Worm (Caenorhabditis elegans): ENCODE measurements around the gene col-73.

Gene col-73

ce11 chrII:4884403-4884802, 11.5 kb upstream of the col-73 start:
- no peak for TF ChIP-seq C34B4.2 (tag; optimal IDR thresholded peaks at IDR 0.05)
- TF ChIP-seq efl-1 (optimal IDR thresholded peaks at IDR 0.05): no peak
- TF ChIP-seq efl-1 (GFP tag; optimal IDR thresholded peaks at IDR 0.05 in 1 of 2): peak in 1 of 2 experiments; percentile 52

- TF ChIP-seq lin-15B (tag; optimal IDR thresholded peaks at IDR 0.05) (no peak), C04F5.9 (tag; optimal IDR thresholded peaks at IDR 0.05) (no peak), ets-5 (GFP tag; IDR thresholded peaks at IDR 0.05) (no peak), elt-2 (tag; optimal IDR thresholded peaks at IDR 0.05) (peak; percentile 10)
Observed at ce11 chrII:4883412-4883811, 10.5 kb upstream of the col-73 start, which contains the start of gene gst-8. gst-8 (plus strand) TSS chrII:4883712.

ce11 chrII:4882498-4882897, 9.6 kb upstream of the col-73 start:
- no peak for TF ChIP-seq lsy-2 (tag; optimal IDR thresholded peaks at IDR 0.05)
- peak; percentile 39 for TF ChIP-seq nhr-20 (tag; optimal IDR thresholded peaks at IDR 0.05)
- TF ChIP-seq dpl-1 (GFP tag; optimal IDR thresholded peaks at IDR 0.05): no peak
- no peak for TF ChIP-seq egl-13 (tag; optimal IDR thresholded peaks at IDR 0.05)
- no peak for TF ChIP-seq nhr-90 (tag; optimal IDR thresholded peaks at IDR 0.05; ENCODE audit: poor library complexity)
- TF ChIP-seq rnt-1 (tag; optimal IDR thresholded peaks at IDR 0.05): no peak
- no peak for TF ChIP-seq hlh-4 (tag; optimal IDR thresholded peaks at IDR 0.05)

- peak; percentile 19 for TF ChIP-seq nhr-90 (tag; optimal IDR thresholded peaks at IDR 0.05; ENCODE audit: poor library complexity)
- TF ChIP-seq mdl-1 (tag; optimal IDR thresholded peaks at IDR 0.05): peak in 1 of 2 experiments; percentile 29
- no peak for TF ChIP-seq zip-4 (GFP tag; optimal IDR thresholded peaks at IDR 0.05)
- TF ChIP-seq elt-3 (tag; optimal IDR thresholded peaks at IDR 0.05): peak in 2 of 6 experiments; percentile 9 to 17
- TF ChIP-seq nhr-19 (GFP tag; conservative IDR thresholded peaks at IDR 0.05): 0 out of 2 replicates have a peak, but pooled peaks have one; percentile 8
- peak; percentile 69 for TF ChIP-seq nhr-85 (tag)
- no peak for TF ChIP-seq nhr-47 (tag; optimal IDR thresholded peaks at IDR 0.05)
- no peak for TF ChIP-seq ceh-82 (tag; optimal IDR thresholded peaks at IDR 0.05)
- peak in 1 of 3 experiments; percentile 15 for TF ChIP-seq dpl-1 (GFP tag; optimal IDR thresholded peaks at IDR 0.05)
- no peak for TF ChIP-seq hlh-4 (tag; optimal IDR thresholded peaks at IDR 0.05)
- no peak for TF ChIP-seq ces-1 (GFP tag; optimal IDR thresholded peaks at IDR 0.05)
- TF ChIP-seq lin-35 (GFP tag; optimal IDR thresholded peaks at IDR 0.05): peak in 1 of 2 experiments; percentile 68
- TF ChIP-seq unc-62 (GFP tag; optimal IDR thresholded peaks at IDR 0.05): no peak
- TF ChIP-seq ceh-90 (tag; optimal IDR thresholded peaks at IDR 0.05): no peak
- TF ChIP-seq aha-1 (tag; optimal IDR thresholded peaks at IDR 0.05): no peak
- TF ChIP-seq hlh-17 (GFP tag; optimal IDR thresholded peaks at IDR 0.05; ENCODE audit: borderline replicate concordance): no peak
- no peak for TF ChIP-seq irx-1 (tag; optimal IDR thresholded peaks at IDR 0.05)
- TF ChIP-seq fkh-8 (tag; optimal IDR thresholded peaks at IDR 0.05): no peak
- no peak for TF ChIP-seq jun-1 (tag; optimal IDR thresholded peaks at IDR 0.05)
- TF ChIP-seq nhr-71 (tag; optimal IDR thresholded peaks at IDR 0.05): peak; percentile 48
- no peak for TF ChIP-seq isw-1 (GFP tag; IDR thresholded peaks at IDR 0.05)
- TF ChIP-seq tbx-2 (tag; optimal IDR thresholded peaks at IDR 0.05): peak; percentile 40
- no peak for TF ChIP-seq blmp-1 (tag; optimal IDR thresholded peaks at IDR 0.05)
- TF ChIP-seq lin-39 (tag; optimal IDR thresholded peaks at IDR 0.05): no peak
- peak; percentile 98 for TF ChIP-seq skn-1 (tag; optimal IDR thresholded peaks at IDR 0.05)
- TF ChIP-seq C04F5.9 (tag; optimal IDR thresholded peaks at IDR 0.05): no peak
- no peak for TF ChIP-seq ztf-11 (tag; optimal IDR thresholded peaks at IDR 0.05)
- TF ChIP-seq nhr-20 (tag; optimal IDR thresholded peaks at IDR 0.05): peak; percentile 90
- no peak for TF ChIP-seq xbp-1 (tag; optimal IDR thresholded peaks at IDR 0.05)
- no peak for TF ChIP-seq sptf-1 (tag; optimal IDR thresholded peaks at IDR 0.05)
- TF ChIP-seq ztf-4 (tag; optimal IDR thresholded peaks at IDR 0.05): no peak
- TF ChIP-seq vab-15 (tag; optimal IDR thresholded peaks at IDR 0.05): no peak
- TF ChIP-seq efl-1 (optimal IDR thresholded peaks at IDR 0.05): peak; percentile 3
- TF ChIP-seq efl-1 (GFP tag; optimal IDR thresholded peaks at IDR 0.05 in 1 of 2): peak in 1 of 2 experiments; percentile 77
- TF ChIP-seq F16B12.6 (tag; optimal IDR thresholded peaks at IDR 0.05): no peak
- TF ChIP-seq snpc-4 (tag; optimal IDR thresholded peaks at IDR 0.05): no peak
- TF ChIP-seq snu-23 (GFP tag; optimal IDR thresholded peaks at IDR 0.05): peak; percentile 44
- no peak for TF ChIP-seq egl-27 (tag; optimal IDR thresholded peaks at IDR 0.05)
- TF ChIP-seq unc-130 (tag; optimal IDR thresholded peaks at IDR 0.05): no peak
Observed at ce11 chrII:4881727-4882126, 8.8 kb upstream of the col-73 start, which contains the start of gene gst-7. gst-7 (plus strand) TSS chrII:4882062.
